Worm (Caenorhabditis elegans) whole organism, L4/young adult: Measurements from ENCODE around the gene F56C3.8.
"Not testable (repeated sequence)": the region's sequence is repeated elsewhere in the genome, so short reads cannot be mapped to it uniquely, and the experiment has no call there.

ENCODE experiments used
- W03F9.2 ChIP-seq: fragments of 150-350 bp; optimal IDR thresholded peaks from 2 replicates; lab custom pipeline; 2014; ENCODE audit warnings: missing biosample characterization, missing genetic modification characterization
- dao-5 ChIP-seq: sonication (generic microtip); optimal IDR thresholded peaks from 2 replicates; lab custom pipeline; 2016; ENCODE audit warnings: missing genotype, missing genetic modification characterization, moderate library complexity, missing compliant biosample characterization
- him-1 ChIP-seq: sonication (generic microtip); optimal IDR thresholded peaks from 2 replicates; lab custom pipeline; 2016; ENCODE audit warnings: missing genotype, missing genetic modification reagents, missing genetic modification characterization, missing compliant biosample characterization

ce11 chrX:1403444-1403843, 19.0 kb upstream of the F56C3.8 start, which contains the start of gene ZK402.2:
- not testable (repeated sequence) for TF ChIP-seq him-1, W03F9.2, dao-5 (tag; lab: Kevin White, UChicago)
